Worm (Caenorhabditis elegans): ENCODE measurements around the gene kbp-2.
A peak's percentile ranks its signal among the peaks of the same experiment; 100 is the strongest.

The kbp-2 gene

DNA sequence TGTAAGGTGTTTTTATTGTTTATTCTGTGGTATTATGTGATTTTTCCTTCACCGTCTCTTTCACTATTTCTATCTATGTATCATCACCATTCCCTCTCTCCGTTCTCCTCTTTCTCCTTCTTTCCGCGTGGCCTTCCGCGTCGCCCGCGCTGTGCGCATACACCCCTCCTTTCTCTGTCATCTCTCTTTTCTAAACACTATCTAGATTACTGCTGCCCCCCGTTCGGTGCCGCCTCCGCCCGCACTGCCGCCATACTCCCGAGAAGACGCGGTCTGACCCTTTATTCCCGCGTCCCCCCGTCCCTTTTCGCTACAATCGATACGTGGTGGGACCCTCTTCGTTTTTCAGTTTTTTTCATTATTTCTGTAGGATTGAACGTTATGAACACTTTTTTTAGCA, 44.9 kb upstream of the kbp-2 start:
- TF ChIP-seq swsn-7 (tag; optimal IDR thresholded peaks at IDR 0.05) (no peak), C16A3.4 (tag; optimal IDR thresholded peaks at IDR 0.05) (no peak), efl-3 (GFP tag; optimal IDR thresholded peaks at IDR 0.05) (no peak), lsy-2 (tag; optimal IDR thresholded peaks at IDR 0.05) (no peak), mab-9 (GFP tag; IDR thresholded peaks at IDR 0.05) (no peak), snu-23 (GFP tag; optimal IDR thresholded peaks at IDR 0.05) (no peak), lir-3 (tag; optimal IDR thresholded peaks at IDR 0.05; ENCODE audit: poor library complexity) (no peak), blmp-1 (tag; optimal IDR thresholded peaks at IDR 0.05) (peak; percentile 12), sptf-1 (tag; optimal IDR thresholded peaks at IDR 0.05) (no peak)

- peak in 1 of 3 experiments; percentile 0 for TF ChIP-seq ceh-82 (tag; optimal IDR thresholded peaks at IDR 0.05)
- TF ChIP-seq unc-86 (tag; optimal IDR thresholded peaks at IDR 0.05) = peak; percentile 7
- TF ChIP-seq rnt-1 (tag; optimal IDR thresholded peaks at IDR 0.05) = no peak
- no peak for TF ChIP-seq zag-1 (tag; optimal IDR thresholded peaks at IDR 0.05)
- TF ChIP-seq nhr-71 (tag; optimal IDR thresholded peaks at IDR 0.05) = peak; percentile 0
- TF ChIP-seq mep-1 (tag; optimal IDR thresholded peaks at IDR 0.05) = peak; percentile 2
- TF ChIP-seq lin-14 (GFP tag; optimal IDR thresholded peaks at IDR 0.05) = peak; percentile 4
- 0 out of 2 replicates have a peak, but pooled peaks have one; percentile 10 for TF ChIP-seq isw-1 (GFP tag; IDR thresholded peaks at IDR 0.05)
Observed at ce11 chrIII:4947352-4947751, 43.7 kb upstream of the kbp-2 start.

- TF ChIP-seq efl-1 (optimal IDR thresholded peaks at IDR 0.05) (no peak), efl-1 (GFP tag; optimal IDR thresholded peaks at IDR 0.05 in 1 of 2) (no peak), mep-1 (tag; optimal IDR thresholded peaks at IDR 0.05) (no peak), C04F5.9 (tag; optimal IDR thresholded peaks at IDR 0.05) (no peak), snu-23 (GFP tag; optimal IDR thresholded peaks at IDR 0.05) (no peak), nhr-28 (tag; optimal IDR thresholded peaks at IDR 0.05) (no peak), ama-1 (optimal IDR thresholded peaks at IDR 0.05) (no peak), fkh-10 (GFP tag; optimal IDR thresholded peaks at IDR 0.05) (no peak), nhr-85 (tag) (no peak), elt-2 (tag; optimal IDR thresholded peaks at IDR 0.05) (no peak), aha-1 (tag; optimal IDR thresholded peaks at IDR 0.05) (no peak), blmp-1 (tag; optimal IDR thresholded peaks at IDR 0.05) (no peak), alr-1 (tag; optimal IDR thresholded peaks at IDR 0.05; ENCODE audit: borderline replicate concordance) (no peak), nhr-77 (tag; optimal IDR thresholded peaks at IDR 0.05) (no peak), ztf-11 (tag; optimal IDR thresholded peaks at IDR 0.05) (no peak), nhr-19 (GFP tag; conservative IDR thresholded peaks at IDR 0.05) (no peak), C16A3.4 (tag; optimal IDR thresholded peaks at IDR 0.05) (no peak), grh-1 (GFP tag; IDR thresholded peaks at IDR 0.05) (no peak)
Observed at ce11 chrIII:4944213-4944612, 40.5 kb upstream of the kbp-2 start, which contains the start of gene ntl-9. TSS of gene ntl-9 (plus strand) at chrIII:4944513.

- TF ChIP-seq vab-15 (tag; optimal IDR thresholded peaks at IDR 0.05) (no peak), efl-1 (optimal IDR thresholded peaks at IDR 0.05) (no peak), efl-1 (GFP tag; optimal IDR thresholded peaks at IDR 0.05 in 1 of 2) (peak in 1 of 2 experiments; percentile 35)
Observed at ce11 chrIII:4939267-4939666, 35.6 kb upstream of the kbp-2 start, which contains the start of gene rpb-2. TSS of gene rpb-2 (plus strand) at chrIII:4939567.

DNA sequence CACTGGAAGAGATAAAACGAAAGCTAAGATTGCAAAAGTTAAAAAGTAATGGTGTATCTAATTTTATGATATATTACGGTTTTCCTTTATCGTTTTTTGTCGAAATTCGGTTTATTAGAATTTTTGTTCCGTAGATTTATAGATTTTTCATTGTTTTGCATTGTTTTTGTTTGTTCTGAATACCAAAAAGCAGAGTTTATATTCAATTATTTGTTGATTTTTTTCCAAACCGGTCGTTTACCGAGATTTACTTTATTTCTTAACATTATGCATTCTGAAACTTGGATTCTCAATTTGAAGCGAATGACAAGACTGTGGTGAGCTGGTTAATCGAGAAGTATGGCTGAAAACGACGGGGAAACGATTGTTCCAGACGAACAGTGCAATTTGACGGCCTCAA, 33.3 kb upstream of the kbp-2 start, which contains the start of gene fsn-1:
fsn-1 (plus strand) TSS at position 301 of the 400 bp plus-strand sequence.
- TF ChIP-seq ceh-88 (GFP tag; IDR thresholded peaks at IDR 0.05) = no peak
- no peak for TF ChIP-seq tbx-2 (tag; optimal IDR thresholded peaks at IDR 0.05)
- no peak for TF ChIP-seq nhr-76 (tag; optimal IDR thresholded peaks at IDR 0.05)
- TF ChIP-seq swsn-7 (tag; optimal IDR thresholded peaks at IDR 0.05) = no peak
- TF ChIP-seq nhr-77 (tag; optimal IDR thresholded peaks at IDR 0.05) = no peak
- no peak for TF ChIP-seq rnt-1 (tag; optimal IDR thresholded peaks at IDR 0.05)
- no peak for TF ChIP-seq elt-3 (tag; optimal IDR thresholded peaks at IDR 0.05)
- no peak for TF ChIP-seq hlh-17 (GFP tag; optimal IDR thresholded peaks at IDR 0.05; ENCODE audit: borderline replicate concordance)
- no peak for TF ChIP-seq unc-86 (tag; optimal IDR thresholded peaks at IDR 0.05)
- TF ChIP-seq irx-1 (tag; optimal IDR thresholded peaks at IDR 0.05) = no peak
- no peak for TF ChIP-seq zip-4 (GFP tag; optimal IDR thresholded peaks at IDR 0.05)
- TF ChIP-seq nhr-28 (tag; optimal IDR thresholded peaks at IDR 0.05) = no peak
- TF ChIP-seq efl-3 (GFP tag; optimal IDR thresholded peaks at IDR 0.05) = no peak

All from whole organism, L1 larva.